Fruit fly (Drosophila melanogaster) whole organism, embryonic: Measurements from ENCODE around the gene CG14118.

Experiments used
- Atf-2 ChIP-seq: fragments of 200-800 bp; sonication (Bioruptor generic); optimal IDR thresholded peaks from 2 replicates; lab custom pipeline; 2016; ENCODE audit warnings: missing biosample characterization, missing genetic modification characterization
- B-H2 ChIP-seq: fragments of 200-800 bp; sonication (Bioruptor generic); optimal IDR thresholded peaks from 2 replicates; lab custom pipeline; 2018; ENCODE audit warnings: missing biosample characterization, mild to moderate bottlenecking, missing genetic modification characterization
- CG10565 ChIP-seq: fragments of 200-800 bp; sonication (Bioruptor generic); optimal IDR thresholded peaks from 3 replicates; lab custom pipeline; 2016; ENCODE audit warnings: missing biosample characterization, mild to moderate bottlenecking, missing genetic modification characterization
- CG11456 ChIP-seq: fragments of 200-800 bp; sonication (Bioruptor generic); IDR thresholded peaks from 3 replicates; pipeline ENCODE4 v1.3.6; 2022; ENCODE audit warnings: missing biosample characterization, missing genetic modification characterization
- CG14441 ChIP-seq: fragments of 200-800 bp; sonication (Bioruptor generic); IDR thresholded peaks from 2 replicates; pipeline ENCODE4 v1.3.6; 2022; ENCODE audit warnings: missing biosample characterization, missing genetic modification characterization
- CG16779 ChIP-seq: fragments of 200-800 bp; sonication (Bioruptor generic); IDR thresholded peaks from 2 replicates; pipeline ENCODE4 v1.3.6; 2022; ENCODE audit warnings: missing biosample characterization, missing genetic modification characterization
- CG18599 ChIP-seq: fragments of 200-800 bp; sonication (Bioruptor generic); optimal IDR thresholded peaks from 3 replicates; lab custom pipeline; 2017; ENCODE audit warnings: missing biosample characterization, missing genetic modification characterization, mild to moderate bottlenecking, moderate library complexity, missing genetic modification reagents
- CG34224 ChIP-seq: fragments of 200-800 bp; sonication (Bioruptor generic); IDR thresholded peaks from 3 replicates; pipeline ENCODE4 v1.3.6; 2022; ENCODE audit warnings: missing biosample characterization, missing genetic modification characterization; ENCODE audit not compliant: partially characterized antibody
- CG4282 ChIP-seq: fragments of 200-800 bp; sonication (Bioruptor generic); optimal IDR thresholded peaks from 2 replicates; lab custom pipeline; 2016; ENCODE audit warnings: missing biosample characterization, missing genetic modification characterization
- CG4730 ChIP-seq: fragments of 200-800 bp; sonication (Bioruptor generic); IDR thresholded peaks from 2 replicates; pipeline ENCODE4 v1.3.6; 2022; ENCODE audit warnings: missing biosample characterization, missing genetic modification characterization
- CG4854 ChIP-seq: fragments of 200-800 bp; sonication (Bioruptor generic); optimal IDR thresholded peaks from 2 replicates; lab custom pipeline; 2016; ENCODE audit warnings: missing biosample characterization, missing genetic modification characterization, inconsistent platforms
- CG6254 ChIP-seq: fragments of 200-800 bp; sonication (Bioruptor generic); optimal IDR thresholded peaks from 3 replicates; lab custom pipeline; 2017; ENCODE audit warnings: mild to moderate bottlenecking, missing biosample characterization, missing genetic modification reagents, missing genetic modification characterization
- CG7745 ChIP-seq: fragments of 200-800 bp; sonication (Bioruptor generic); optimal IDR thresholded peaks from 2 replicates; lab custom pipeline; 2018; ENCODE audit warnings: missing biosample characterization, mild to moderate bottlenecking, missing genetic modification characterization, moderate library complexity
- CG7987 ChIP-seq: fragments of 200-800 bp; sonication (Bioruptor generic); optimal IDR thresholded peaks from 2 replicates; lab custom pipeline; 2018; ENCODE audit warnings: missing biosample characterization, mild to moderate bottlenecking, missing genetic modification characterization, moderate library complexity
- CG8388 ChIP-seq: fragments of 200-800 bp; sonication (Bioruptor generic); optimal IDR thresholded peaks from 2 replicates; lab custom pipeline; 2019; ENCODE audit warnings: missing biosample characterization, mild to moderate bottlenecking, missing genetic modification characterization, moderate library complexity
- CkIIα-i1 ChIP-seq: fragments of 200-800 bp; sonication (Bioruptor generic); IDR thresholded peaks from 2 replicates; pipeline ENCODE4 v1.3.6; 2022; ENCODE audit warnings: missing biosample characterization, missing genetic modification characterization
- Dek ChIP-seq: fragments of 200-800 bp; sonication (Bioruptor generic); optimal IDR thresholded peaks from 3 replicates; lab custom pipeline; 2019; ENCODE audit warnings: missing biosample characterization, mild to moderate bottlenecking, missing genetic modification characterization, moderate library complexity
- Dip2 ChIP-seq: fragments of 200-800 bp; sonication (Bioruptor generic); IDR thresholded peaks from 2 replicates; pipeline ENCODE4 v1.3.6; 2022; ENCODE audit warnings: missing biosample characterization, missing genetic modification characterization
- Dip3 ChIP-seq: fragments of 200-800 bp; sonication (Bioruptor generic); optimal IDR thresholded peaks from 3 replicates; lab custom pipeline; 2016; ENCODE audit warnings: missing biosample characterization, missing genetic modification characterization
- Dll ChIP-seq: fragments of 200-800 bp; sonication (Bioruptor generic); IDR thresholded peaks from 4 replicates; pipeline ENCODE4 v1.3.6; 2022; ENCODE audit warnings: missing biosample characterization, missing genetic modification characterization; ENCODE audit not compliant: partially characterized antibody
- Drgx ChIP-seq: fragments of 200-800 bp; sonication (Bioruptor generic); IDR thresholded peaks from 2 replicates; pipeline ENCODE4 v1.3.6; 2022; ENCODE audit warnings: missing biosample characterization, missing genetic modification characterization
- HmgD ChIP-seq: fragments of 200-800 bp; sonication (Bioruptor generic); optimal IDR thresholded peaks from 3 replicates; lab custom pipeline; 2016; ENCODE audit warnings: missing biosample characterization, missing genetic modification characterization
- Lhr ChIP-seq: fragments of 200-800 bp; sonication (Bioruptor generic); optimal IDR thresholded peaks from 3 replicates; lab custom pipeline; 2017; ENCODE audit warnings: mild to moderate bottlenecking, missing biosample characterization, missing genetic modification reagents, missing genetic modification characterization
- MESR4 ChIP-seq: fragments of 200-800 bp; sonication (Bioruptor generic); optimal IDR thresholded peaks from 2 replicates; lab custom pipeline; 2018; ENCODE audit warnings: missing biosample characterization, mild to moderate bottlenecking, missing genetic modification characterization, moderate library complexity
- Mes4 ChIP-seq: fragments of 200-800 bp; sonication (Bioruptor generic); optimal IDR thresholded peaks from 2 replicates; lab custom pipeline; 2016; ENCODE audit warnings: missing biosample characterization, missing genetic modification characterization
- Mrtf ChIP-seq: fragments of 200-800 bp; sonication (Bioruptor generic); IDR thresholded peaks from 3 replicates; pipeline ENCODE4 v1.3.6; 2022; ENCODE audit warnings: missing biosample characterization, missing genetic modification characterization
- NC2β ChIP-seq: fragments of 200-800 bp; sonication (Bioruptor generic); optimal IDR thresholded peaks from 2 replicates; lab custom pipeline; 2016; ENCODE audit warnings: missing biosample characterization, missing genetic modification characterization
- NfI ChIP-seq: fragments of 200-800 bp; sonication (Bioruptor generic); optimal IDR thresholded peaks from 3 replicates; lab custom pipeline; 2018; ENCODE audit warnings: missing biosample characterization, mild to moderate bottlenecking, missing genetic modification characterization, moderate library complexity
- Ravus ChIP-seq: fragments of 200-800 bp; sonication (Bioruptor generic); IDR thresholded peaks from 2 replicates; pipeline ENCODE4 v1.3.6; 2022; ENCODE audit warnings: missing biosample characterization, missing genetic modification characterization
- Rfx ChIP-seq: fragments of 200-800 bp; sonication (Bioruptor generic); IDR thresholded peaks from 2 replicates; pipeline ENCODE4 v1.3.6; 2022; ENCODE audit warnings: missing biosample characterization, missing genetic modification characterization
- Stat92E ChIP-seq, 3 experiments: fragments of >200 bp in 2 of 3; fragments of 200-800 bp in 1 of 3; sonication (Bioruptor generic) in 1 of 3; optimal IDR thresholded peaks; 2 replicates each; lab custom pipeline; 2017 to 2019; ENCODE audit warnings: missing biosample characterization in 3 of 3, missing genetic modification characterization in 3 of 3, mild to moderate bottlenecking in 1 of 3, moderate library complexity in 1 of 3
- ac ChIP-seq: fragments of 200-800 bp; sonication (Bioruptor generic); optimal IDR thresholded peaks from 3 replicates; lab custom pipeline; 2017; ENCODE audit warnings: missing biosample characterization, mild to moderate bottlenecking, missing genetic modification characterization
- bbx ChIP-seq: fragments of 200-800 bp; sonication (Bioruptor generic); IDR thresholded peaks from 2 replicates; pipeline ENCODE4 v1.3.6; 2022; ENCODE audit warnings: missing biosample characterization, missing genetic modification characterization; ENCODE audit not compliant: partially characterized antibody
- corto ChIP-seq: fragments of 200-800 bp; sonication (Bioruptor generic); optimal IDR thresholded peaks from 2 replicates; lab custom pipeline; 2016; ENCODE audit warnings: missing biosample characterization, mild to moderate bottlenecking, missing genetic modification characterization, moderate library complexity
- croc ChIP-seq: fragments of 200-800 bp; sonication (Bioruptor generic); conservative IDR thresholded peaks from 3 replicates; pipeline ENCODE4 v1.3.6; 2022; ENCODE audit warnings: missing biosample characterization, missing genetic modification characterization
- dm ChIP-seq: fragments of 200-800 bp; sonication (Bioruptor generic); optimal IDR thresholded peaks from 3 replicates; lab custom pipeline; 2016; ENCODE audit warnings: missing biosample characterization, missing genetic modification characterization
- dmrt11E ChIP-seq: fragments of 200-800 bp; sonication (Bioruptor generic); optimal IDR thresholded peaks from 3 replicates; lab custom pipeline; 2018; ENCODE audit warnings: missing biosample characterization, mild to moderate bottlenecking, missing genetic modification characterization, moderate library complexity
- dysf ChIP-seq: fragments of 200-800 bp; sonication (Bioruptor generic); IDR thresholded peaks from 3 replicates; pipeline ENCODE4 v1.3.6; 2022; ENCODE audit warnings: missing biosample characterization, missing genetic modification characterization
- ewg ChIP-seq: fragments of 200-800 bp; sonication (Bioruptor generic); optimal IDR thresholded peaks from 3 replicates; lab custom pipeline; 2017; ENCODE audit warnings: mild to moderate bottlenecking, missing biosample characterization, missing genetic modification reagents, missing genetic modification characterization
- fd102C ChIP-seq: fragments of 200-800 bp; sonication (Bioruptor generic); optimal IDR thresholded peaks from 2 replicates; lab custom pipeline; 2018; ENCODE audit warnings: missing biosample characterization, mild to moderate bottlenecking, missing genetic modification characterization, moderate library complexity
- gsb ChIP-seq: fragments of 200-800 bp; sonication (Bioruptor generic); IDR thresholded peaks from 2 replicates; pipeline ENCODE4 v1.3.6; 2022; ENCODE audit warnings: missing biosample characterization, missing genetic modification characterization
- gsb-n ChIP-seq: fragments of 200-800 bp; sonication (Bioruptor generic); optimal IDR thresholded peaks from 3 replicates; lab custom pipeline; 2018; ENCODE audit warnings: missing biosample characterization, mild to moderate bottlenecking, missing genetic modification characterization
- psq ChIP-seq: fragments of 200-800 bp; sonication (Bioruptor generic); optimal IDR thresholded peaks from 2 replicates; lab custom pipeline; 2017; ENCODE audit warnings: missing biosample characterization, missing genetic modification characterization
- pum ChIP-seq: fragments of 200-800 bp; sonication (Bioruptor generic); optimal IDR thresholded peaks from 2 replicates; lab custom pipeline; 2016; ENCODE audit warnings: missing biosample characterization, missing genetic modification characterization
- run ChIP-seq: fragments of 200-800 bp; sonication (Bioruptor generic); optimal IDR thresholded peaks from 3 replicates; lab custom pipeline; 2018; ENCODE audit warnings: missing biosample characterization, mild to moderate bottlenecking, missing genetic modification characterization
- shn ChIP-seq: fragments of 200-800 bp; sonication (Bioruptor generic); optimal IDR thresholded peaks from 3 replicates; lab custom pipeline; 2016; ENCODE audit warnings: missing biosample characterization, missing genetic modification characterization
- sima ChIP-seq: fragments of 200-800 bp; sonication (Bioruptor generic); optimal IDR thresholded peaks from 2 replicates; lab custom pipeline; 2016; ENCODE audit warnings: missing biosample characterization, missing genetic modification characterization
- slou ChIP-seq: fragments of 200-800 bp; sonication (Bioruptor generic); optimal IDR thresholded peaks from 3 replicates; lab custom pipeline; 2016; ENCODE audit warnings: missing biosample characterization, missing genetic modification characterization
- sr ChIP-seq: fragments of 200-800 bp; sonication (Bioruptor generic); IDR thresholded peaks from 3 replicates; pipeline ENCODE4 v1.3.6; 2022; ENCODE audit warnings: missing biosample characterization, missing genetic modification characterization

The CG14118 gene

dm6 chr3L:12843056-12843799 lies 49.2 kb upstream of the CG14118 start, which contains the start of gene nebu (continued):
- TF ChIP-seq pum (GFP tag; lab: Kevin White, UChicago) (peak; percentile 91), NfI (GFP tag; lab: Kevin White, UChicago) (peak; percentile 95), ac (GFP tag; lab: Kevin White, UChicago) (peak; percentile 62), Atf-2 (GFP tag; lab: Kevin White, UChicago) (peak; percentile 92), Dip2 (GFP tag; lab: Robert Waterston, UW) (peak; percentile 69; the same call in 1 of the 2 replicates), fd102C (peak; percentile 5), ewg (GFP tag; lab: Kevin White, UChicago) (peak; percentile 87), CG4282 (GFP tag; lab: Kevin White, UChicago) (peak; percentile 92), Stat92E (GFP tag; optimal IDR thresholded peaks at IDR 0.05; lab: Kevin White, UChicago) (no peak), gsb (peak; percentile 96), MESR4 (GFP tag; lab: Kevin White, UChicago) (peak; percentile 56), shn (GFP tag; lab: Kevin White, UChicago) (peak; percentile 93), B-H2 (GFP tag; lab: Kevin White, UChicago) (peak; percentile 96), croc (peak; percentile 80), Ravus (GFP tag; lab: Robert Waterston, UW) (peak; percentile 93), dm (GFP tag; lab: Kevin White, UChicago) (peak; percentile 88), dmrt11E (tag; lab: Kevin White, UChicago) (peak; percentile 78), CG16779 (GFP tag; lab: Robert Waterston, UW) (peak; percentile 96), slou (GFP tag; lab: Kevin White, UChicago) (peak; percentile 86), CG10565 (GFP tag; lab: Kevin White, UChicago) (peak; percentile 83), Lhr (GFP tag; lab: Kevin White, UChicago) (peak; percentile 59), CG34224 (GFP tag; lab: Robert Waterston, UW) (no peak), sima (GFP tag; lab: Kevin White, UChicago) (peak; percentile 89), Mes4 (peak; percentile 83), CG11456 (GFP tag; lab: Robert Waterston, UW) (peak; percentile 97), Dll (no peak), Dip3 (GFP tag; lab: Kevin White, UChicago) (peak; percentile 98), HmgD (peak; percentile 97), CG6254 (GFP tag; lab: Kevin White, UChicago) (peak; percentile 85), CkIIα-i1 (GFP tag; lab: Robert Waterston, UW) (peak; percentile 88; the same call in 1 of the 2 replicates), run (tag; lab: Kevin White, UChicago) (peak; percentile 84), CG8388 (GFP tag; lab: Kevin White, UChicago) (peak; percentile 84), CG7987 (GFP tag; lab: Kevin White, UChicago) (peak; percentile 79), Drgx (GFP tag; lab: Robert Waterston, UW) (peak; percentile 97), psq (GFP tag; lab: Kevin White, UChicago) (peak; percentile 67), CG4854 (GFP tag; lab: Kevin White, UChicago) (peak; percentile 94), dysf (GFP tag; lab: Robert Waterston, UW) (peak; percentile 98), gsb-n (tag; lab: Kevin White, UChicago) (peak; percentile 74), NC2β (GFP tag; lab: Kevin White, UChicago) (peak; percentile 90), Mrtf (GFP tag; lab: Robert Waterston, UW) (peak; percentile 96), CG18599 (GFP tag; lab: Kevin White, UChicago) (peak; percentile 99), bbx (GFP tag; lab: Robert Waterston, UW) (no peak), Dek (tag; lab: Kevin White, UChicago) (peak; percentile 97), Rfx (GFP tag; lab: Robert Waterston, UW) (peak; percentile 99), sr (GFP tag; lab: Robert Waterston, UW) (no peak; the same call in 2 of the 3 replicates), CG4730 (GFP tag; lab: Robert Waterston, UW) (no peak; the same call in 1 of the 2 replicates), corto (peak; percentile 98), CG7745 (tag; lab: Kevin White, UChicago) (no peak), CG14441 (GFP tag; lab: Robert Waterston, UW) (peak; percentile 97)
